Fruit fly (Drosophila melanogaster) Kc167 (cell line): Measurements from ENCODE around the gene CAH8.

Source experiments
- Sin3A ChIP-seq: fragments of >200 bp; optimal IDR thresholded peaks from 2 replicates; lab custom pipeline; 2018; ENCODE audit warnings: missing external identifiers
- h ChIP-seq: fragments of >200 bp; optimal IDR thresholded peaks from 3 replicates; lab custom pipeline; 2018; ENCODE audit warnings: missing external identifiers
- insv ChIP-seq: fragments of >200 bp; optimal IDR thresholded peaks from 3 replicates; lab custom pipeline; 2018; ENCODE audit warnings: missing external identifiers
- psq ChIP-seq: fragments of >200 bp; optimal IDR thresholded peaks from 2 replicates; lab custom pipeline; 2017; ENCODE audit warnings: missing external identifiers
- ttk ChIP-seq: sonication (Bioruptor generic); optimal IDR thresholded peaks from 2 replicates; lab custom pipeline; 2017; ENCODE audit warnings: missing external identifiers

DNA sequence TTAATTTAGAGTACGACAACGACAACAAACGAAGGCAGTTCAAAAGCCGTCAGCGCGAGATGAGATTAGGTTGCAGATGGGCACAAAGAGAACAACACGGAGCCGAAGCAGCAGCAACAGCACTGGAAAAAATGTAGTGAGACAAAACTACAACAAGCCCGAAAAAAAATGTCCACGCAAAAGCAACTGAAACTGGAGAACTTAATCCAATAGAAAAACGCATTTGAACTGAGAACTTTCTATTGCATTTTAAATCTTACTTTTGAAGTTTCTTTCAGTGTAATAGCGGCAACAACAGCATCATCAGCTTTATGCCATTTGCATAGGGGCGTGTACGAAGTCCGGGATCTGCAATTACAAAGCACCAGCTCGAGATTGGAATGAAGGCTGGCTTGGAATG lies 50.0 kb downstream of the CAH8 start:
- TF ChIP-seq psq (lab: Kevin White, UChicago) (no peak), insv (no peak), ttk (lab: Kevin White, UChicago) (no peak), Sin3A (lab: Kevin White, UChicago) (no peak), h (lab: Kevin White, UChicago) (no peak)
